Worm (Caenorhabditis elegans) whole organism, midembryonic: ENCODE results near the gene F59A6.11.

ENCODE experiments used
- cog-1 ChIP-seq: sonication (generic microtip); optimal IDR thresholded peaks from 2 replicates; lab custom pipeline; 2016; ENCODE audit warnings: missing genetic modification characterization, missing compliant biosample characterization
- flt-1 ChIP-seq: fragments of 200-800 bp; sonication (Bioruptor generic); IDR thresholded peaks from 2 replicates; pipeline ENCODE4 v1.3.6; 2022; ENCODE audit warnings: missing genetic modification characterization, missing compliant biosample characterization
- med-1 ChIP-seq: sonication (generic microtip); optimal IDR thresholded peaks from 2 replicates; lab custom pipeline; 2017; ENCODE audit warnings: missing genetic modification characterization, mild to moderate bottlenecking, missing compliant biosample characterization, antibody characterized with exemption, missing genetic modification reagents; ENCODE audit not compliant: insufficient read depth
- ref-1 ChIP-seq: fragments of 200-800 bp; sonication (Bioruptor generic); conservative IDR thresholded peaks from 2 replicates; pipeline ENCODE4 v1.3.6; 2022; ENCODE audit warnings: missing genetic modification reagents, missing genetic modification characterization, missing compliant biosample characterization
- tab-1 ChIP-seq: fragments of 200-800 bp; sonication (Bioruptor generic); IDR thresholded peaks from 2 replicates; pipeline ENCODE4 v1.3.6; 2022; ENCODE audit warnings: missing genetic modification characterization, missing compliant biosample characterization
- ztf-23 ChIP-seq: fragments of 200-800 bp; sonication (Bioruptor generic); IDR thresholded peaks from 2 replicates; pipeline ENCODE4 v1.3.6; 2022; ENCODE audit warnings: missing genetic modification reagents, missing genetic modification characterization, missing compliant biosample characterization

ce11 chrII:4986664-4987063, 11.9 kb downstream of the F59A6.11 start:
- no peak for TF ChIP-seq med-1 (GFP tag; lab: Kevin White, UChicago)
- no peak for TF ChIP-seq tab-1 (GFP tag; lab: Robert Waterston, UW)
- no peak for TF ChIP-seq flt-1 (GFP tag; lab: Robert Waterston, UW)
- TF ChIP-seq cog-1 (tag; lab: Kevin White, UChicago) = no peak
- no peak for TF ChIP-seq ref-1
- no peak for TF ChIP-seq ztf-23
